Worm (Caenorhabditis elegans): Measurements from ENCODE around the gene T04A8.18.

The T04A8.18 gene

DNA sequence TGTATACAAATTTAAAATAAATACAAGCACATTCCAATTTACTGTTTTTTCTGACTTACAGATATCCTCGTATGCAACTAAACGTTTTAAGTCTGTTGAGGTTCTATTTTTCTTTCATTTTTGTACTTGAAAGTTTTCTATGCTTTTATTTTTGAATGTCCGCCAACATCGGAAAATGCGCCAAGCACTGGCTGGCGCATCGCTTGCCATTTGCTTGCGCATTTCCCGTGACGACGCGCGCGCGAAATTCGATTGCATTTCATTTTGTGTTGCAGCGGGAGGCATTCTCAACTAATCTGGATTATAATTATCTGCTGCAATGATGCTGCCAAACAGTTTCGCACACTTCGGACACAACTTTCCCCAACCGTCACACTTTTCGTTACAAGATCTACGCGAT is 48.0 kb downstream of the T04A8.18 start, which contains the start of gene fbxl-2:
TSS of gene fbxl-2 (plus strand) at position 278 of the 400 bp plus-strand sequence.
- TF ChIP-seq nhr-129 (tag; optimal IDR thresholded peaks at IDR 0.05) = peak; percentile 94
- no peak for TF ChIP-seq peb-1 (tag; optimal IDR thresholded peaks at IDR 0.05)
- TF ChIP-seq dmd-4 (tag; optimal IDR thresholded peaks at IDR 0.05) = no peak
- TF ChIP-seq aly-2 (tag; optimal IDR thresholded peaks at IDR 0.05) = no peak
- TF ChIP-seq mdl-1 (tag; optimal IDR thresholded peaks at IDR 0.05) = peak in 1 of 2 experiments; percentile 71
- TF ChIP-seq nhr-11 (tag; optimal IDR thresholded peaks at IDR 0.05) = no peak
- peak; percentile 89 for TF ChIP-seq ceh-16 (tag; optimal IDR thresholded peaks at IDR 0.05)
- peak; percentile 76 for TF ChIP-seq nhr-10 (tag; optimal IDR thresholded peaks at IDR 0.05)
- TF ChIP-seq crh-2 (tag; optimal IDR thresholded peaks at IDR 0.05) = peak; percentile 95
- peak; percentile 98 for TF ChIP-seq C34F6.9 (tag; optimal IDR thresholded peaks at IDR 0.05)
- TF ChIP-seq ztf-11 (tag; optimal IDR thresholded peaks at IDR 0.05) = peak; percentile 42
- TF ChIP-seq elt-3 (tag; optimal IDR thresholded peaks at IDR 0.05) = no peak
- TF ChIP-seq snpc-4 (tag; optimal IDR thresholded peaks at IDR 0.05) = peak; percentile 83
- TF ChIP-seq zag-1 (tag; optimal IDR thresholded peaks at IDR 0.05) = peak; percentile 87
- TF ChIP-seq lin-39 (tag; optimal IDR thresholded peaks at IDR 0.05) = no peak
- TF ChIP-seq lin-11 (tag; optimal IDR thresholded peaks at IDR 0.05) = peak; percentile 90
- peak; percentile 76 for TF ChIP-seq ZK546.5 (tag; optimal IDR thresholded peaks at IDR 0.05)
- TF ChIP-seq unc-39 (tag; optimal IDR thresholded peaks at IDR 0.05) = no peak
- peak; percentile 84 for TF ChIP-seq egl-27 (tag; optimal IDR thresholded peaks at IDR 0.05)
- peak; percentile 97 for TF ChIP-seq sma-3 (GFP tag; optimal IDR thresholded peaks at IDR 0.05)
- no peak for TF ChIP-seq mbf-1 (tag; optimal IDR thresholded peaks at IDR 0.05)
- no peak for TF ChIP-seq alr-1 (tag; optimal IDR thresholded peaks at IDR 0.05)
- peak; percentile 93 for TF ChIP-seq F13H6.1 (tag; optimal IDR thresholded peaks at IDR 0.05)
- TF ChIP-seq blmp-1 (tag; optimal IDR thresholded peaks at IDR 0.05; ENCODE audit: insufficient read depth) = peak; percentile 36
- TF ChIP-seq fos-1 (tag; optimal IDR thresholded peaks at IDR 0.05) = peak; percentile 88
- peak; percentile 98 for TF ChIP-seq unc-55 (GFP tag; optimal IDR thresholded peaks at IDR 0.05)
- TF ChIP-seq nhr-237 (tag; optimal IDR thresholded peaks at IDR 0.05) = peak; percentile 72
- TF ChIP-seq ceh-82 (tag; optimal IDR thresholded peaks at IDR 0.05) = peak; percentile 88
- TF ChIP-seq gmeb-1 (tag; optimal IDR thresholded peaks at IDR 0.05) = peak; percentile 100
- peak; percentile 91 for TF ChIP-seq ztf-4 (tag; optimal IDR thresholded peaks at IDR 0.05)
- TF ChIP-seq nhr-25 (tag; optimal IDR thresholded peaks at IDR 0.05) = peak; percentile 95
- TF ChIP-seq R02D3.7 (tag; optimal IDR thresholded peaks at IDR 0.05) = peak; percentile 88
- TF ChIP-seq ztf-1 (GFP tag; conservative IDR thresholded peaks at IDR 0.05) = no peak
- TF ChIP-seq nhr-23 (tag; optimal IDR thresholded peaks at IDR 0.05) = no peak
- peak; percentile 66 for TF ChIP-seq nhr-77 (tag; optimal IDR thresholded peaks at IDR 0.05)
- peak; percentile 96 for TF ChIP-seq lin-13 (GFP tag; optimal IDR thresholded peaks at IDR 0.05)
- TF ChIP-seq elt-1 (tag; optimal IDR thresholded peaks at IDR 0.05) = no peak
- no peak for TF ChIP-seq nhr-12 (tag; optimal IDR thresholded peaks at IDR 0.05)
- peak; percentile 95 for TF ChIP-seq nhr-21 (tag; optimal IDR thresholded peaks at IDR 0.05)
- TF ChIP-seq lsy-2 (tag; optimal IDR thresholded peaks at IDR 0.05) = peak; percentile 95 to 97
- peak; percentile 81 for TF ChIP-seq Y55F3AM.14 (GFP tag; optimal IDR thresholded peaks at IDR 0.05)
- TF ChIP-seq sem-4 (tag; optimal IDR thresholded peaks at IDR 0.05) = peak; percentile 81
- peak; percentile 91 for TF ChIP-seq mab-5 (tag; optimal IDR thresholded peaks at IDR 0.05)
- TF ChIP-seq nhr-6 (tag; optimal IDR thresholded peaks at IDR 0.05) = peak; percentile 74
- TF ChIP-seq unc-62 (GFP tag; optimal IDR thresholded peaks at IDR 0.05) = peak; percentile 42
- TF ChIP-seq sma-9 (GFP tag; optimal IDR thresholded peaks at IDR 0.05) = peak; percentile 96
- TF ChIP-seq sma-9 (tag; optimal IDR thresholded peaks at IDR 0.05) = no peak
- TF ChIP-seq skn-1 (tag; optimal IDR thresholded peaks at IDR 0.05) = no peak
- no peak for TF ChIP-seq ama-1 (optimal IDR thresholded peaks at IDR 0.05)
